Worm (Caenorhabditis elegans) whole organism, L2 larva: Measurements from ENCODE around the gene C01F1.5.
A peak's percentile ranks its signal among the peaks of the same experiment; 100 is the strongest.

Source experiments
- C34F6.9 ChIP-seq: fragments of 150-350 bp; optimal IDR thresholded peaks from 2 replicates; lab custom pipeline; 2014; ENCODE audit warnings: missing biosample characterization, missing genetic modification characterization
- F13H6.1 ChIP-seq: sonication (generic microtip); optimal IDR thresholded peaks from 2 replicates; lab custom pipeline; 2016; ENCODE audit warnings: missing genetic modification characterization, missing compliant biosample characterization
- R02D3.7 ChIP-seq: fragments of 150-350 bp; optimal IDR thresholded peaks from 2 replicates; lab custom pipeline; 2014; ENCODE audit warnings: missing biosample characterization, missing genetic modification characterization
- alr-1 ChIP-seq: fragments of 150-350 bp; optimal IDR thresholded peaks from 2 replicates; lab custom pipeline; 2014; ENCODE audit warnings: missing biosample characterization, missing genetic modification characterization
- aly-2 ChIP-seq: fragments of 150-350 bp; optimal IDR thresholded peaks from 2 replicates; lab custom pipeline; 2014; ENCODE audit warnings: missing biosample characterization, missing genetic modification characterization
- ama-1 ChIP-seq: fragments of 150-350 bp; optimal IDR thresholded peaks from 2 replicates; lab custom pipeline; 2018; ENCODE audit warnings: inconsistent platforms
- blmp-1 ChIP-seq: sonication (generic microtip); optimal IDR thresholded peaks from 2 replicates; lab custom pipeline; 2017; ENCODE audit warnings: missing genetic modification characterization, mild to moderate bottlenecking, missing compliant biosample characterization, antibody characterized with exemption, moderate library complexity; ENCODE audit not compliant: insufficient read depth
- ceh-16 ChIP-seq: fragments of 150-350 bp; optimal IDR thresholded peaks from 2 replicates; lab custom pipeline; 2014; ENCODE audit warnings: missing biosample characterization, missing genetic modification characterization
- ceh-82 ChIP-seq: fragments of 150-350 bp; optimal IDR thresholded peaks from 2 replicates; lab custom pipeline; 2014; ENCODE audit warnings: missing biosample characterization, missing genetic modification characterization
- crh-2 ChIP-seq: sonication (generic microtip); optimal IDR thresholded peaks from 2 replicates; lab custom pipeline; 2017; ENCODE audit warnings: missing biosample characterization, missing genetic modification characterization
- dmd-4 ChIP-seq: sonication (generic microtip); optimal IDR thresholded peaks from 2 replicates; lab custom pipeline; 2017; ENCODE audit warnings: missing biosample characterization, missing genetic modification characterization
- egl-27 ChIP-seq: sonication (generic microtip); optimal IDR thresholded peaks from 3 replicates; lab custom pipeline; 2017; ENCODE audit warnings: missing biosample characterization, missing genetic modification reagents, missing genetic modification characterization
- elt-3 ChIP-seq: sonication (generic microtip); optimal IDR thresholded peaks from 2 replicates; lab custom pipeline; 2017; ENCODE audit warnings: missing biosample characterization, missing genetic modification characterization
- fos-1 ChIP-seq: fragments of 150-350 bp; optimal IDR thresholded peaks from 2 replicates; lab custom pipeline; 2014; ENCODE audit warnings: missing biosample characterization, missing genetic modification characterization
- gmeb-1 ChIP-seq: fragments of 150-350 bp; optimal IDR thresholded peaks from 2 replicates; lab custom pipeline; 2014; ENCODE audit warnings: missing biosample characterization, missing genetic modification characterization
- lin-11 ChIP-seq: fragments of 150-350 bp; sonication (generic microtip); optimal IDR thresholded peaks from 2 replicates; lab custom pipeline; 2014; ENCODE audit warnings: missing biosample characterization, missing genetic modification characterization, inconsistent platforms, mixed read lengths
- lin-13 ChIP-seq: fragments of 150-350 bp; optimal IDR thresholded peaks from 2 replicates; lab custom pipeline; 2014; ENCODE audit warnings: missing biosample characterization, missing genetic modification reagents, missing genetic modification characterization
- lin-39 ChIP-seq: fragments of 150-350 bp; optimal IDR thresholded peaks from 2 replicates; lab custom pipeline; 2014; ENCODE audit warnings: missing biosample characterization, missing genetic modification reagents, missing genetic modification characterization
- lsy-2 ChIP-seq, 2 experiments: fragments of 150-350 bp in 1 of 2; sonication (generic microtip) in 1 of 2; optimal IDR thresholded peaks; 2 replicates each; lab custom pipeline; 2014 to 2017; ENCODE audit warnings: missing biosample characterization in 2 of 2, missing genetic modification characterization in 2 of 2
- mab-5 ChIP-seq: fragments of 150-350 bp; optimal IDR thresholded peaks from 2 replicates; lab custom pipeline; 2014; ENCODE audit warnings: missing biosample characterization, missing genetic modification characterization
- mbf-1 ChIP-seq: sonication (generic microtip); optimal IDR thresholded peaks from 2 replicates; lab custom pipeline; 2017; ENCODE audit warnings: missing biosample characterization, missing genetic modification characterization
- mdl-1 ChIP-seq, 2 experiments: fragments of 150-350 bp in 1 of 2; sonication (generic microtip) in 1 of 2; optimal IDR thresholded peaks; 2 replicates each; lab custom pipeline; 2017; ENCODE audit warnings: missing biosample characterization in 2 of 2, missing genetic modification characterization in 2 of 2
- nhr-10 ChIP-seq: sonication (generic microtip); optimal IDR thresholded peaks from 2 replicates; lab custom pipeline; 2017; ENCODE audit warnings: missing biosample characterization, missing genetic modification characterization
- nhr-11 ChIP-seq: fragments of 150-350 bp; optimal IDR thresholded peaks from 2 replicates; lab custom pipeline; 2014; ENCODE audit warnings: missing biosample characterization, missing genetic modification characterization
- nhr-12 ChIP-seq: fragments of 150-350 bp; optimal IDR thresholded peaks from 2 replicates; lab custom pipeline; 2014; ENCODE audit warnings: missing biosample characterization, missing genetic modification characterization
- nhr-129 ChIP-seq: fragments of 150-350 bp; optimal IDR thresholded peaks from 2 replicates; lab custom pipeline; 2014; ENCODE audit warnings: missing biosample characterization, missing genetic modification characterization
- nhr-23 ChIP-seq: fragments of 150-350 bp; optimal IDR thresholded peaks from 2 replicates; lab custom pipeline; 2014; ENCODE audit warnings: missing biosample characterization, missing genetic modification reagents, missing genetic modification characterization
- nhr-237 ChIP-seq: fragments of 150-350 bp; optimal IDR thresholded peaks from 2 replicates; lab custom pipeline; 2014; ENCODE audit warnings: missing biosample characterization, missing genetic modification characterization
- nhr-6 ChIP-seq: fragments of 150-350 bp; optimal IDR thresholded peaks from 2 replicates; lab custom pipeline; 2014; ENCODE audit warnings: missing biosample characterization, missing genetic modification characterization
- nhr-77 ChIP-seq: fragments of 150-350 bp; optimal IDR thresholded peaks from 2 replicates; lab custom pipeline; 2014; ENCODE audit warnings: missing biosample characterization, missing genetic modification characterization
- sem-4 ChIP-seq: fragments of 150-350 bp; optimal IDR thresholded peaks from 2 replicates; lab custom pipeline; 2014; ENCODE audit warnings: missing biosample characterization, missing genetic modification reagents, missing genetic modification characterization
- skn-1 ChIP-seq: sonication (generic microtip); optimal IDR thresholded peaks from 2 replicates; lab custom pipeline; 2017; ENCODE audit warnings: missing biosample characterization, missing genetic modification characterization
- sma-3 ChIP-seq: sonication (generic microtip); optimal IDR thresholded peaks from 2 replicates; lab custom pipeline; 2016; ENCODE audit warnings: missing genetic modification reagents, missing genetic modification characterization, missing compliant biosample characterization
- sma-9 ChIP-seq, 2 experiments: fragments of 150-350 bp in 1 of 2; sonication (generic microtip) in 1 of 2; optimal IDR thresholded peaks; 2 replicates each; lab custom pipeline; 2014 to 2016; ENCODE audit warnings: missing genetic modification characterization in 2 of 2, mild to moderate bottlenecking in 1 of 2, missing biosample characterization in 1 of 2, missing compliant biosample characterization in 1 of 2, missing genetic modification reagents in 1 of 2, moderate library complexity in 1 of 2
- snpc-4 ChIP-seq: fragments of 150-350 bp; optimal IDR thresholded peaks from 2 replicates; lab custom pipeline; 2014; ENCODE audit warnings: missing biosample characterization, missing genetic modification characterization
- unc-55 ChIP-seq: fragments of 150-350 bp; sonication (generic microtip); optimal IDR thresholded peaks from 3 replicates; lab custom pipeline; 2014; ENCODE audit warnings: missing biosample characterization, missing genetic modification reagents, missing genetic modification characterization
- unc-62 ChIP-seq: fragments of 150-350 bp; optimal IDR thresholded peaks from 2 replicates; lab custom pipeline; 2014; ENCODE audit warnings: missing biosample characterization, missing genetic modification reagents, missing genetic modification characterization
- zag-1 ChIP-seq: fragments of 150-350 bp; optimal IDR thresholded peaks from 2 replicates; lab custom pipeline; 2014; ENCODE audit warnings: missing biosample characterization, missing genetic modification characterization
- ztf-1 ChIP-seq: fragments of 200-800 bp; sonication (Bioruptor generic); conservative IDR thresholded peaks from 2 replicates; pipeline ENCODE4 v1.3.6; 2022; ENCODE audit warnings: missing genetic modification characterization, missing compliant biosample characterization
- ztf-11 ChIP-seq: sonication (generic microtip); optimal IDR thresholded peaks from 2 replicates; lab custom pipeline; 2017; ENCODE audit warnings: missing biosample characterization, missing genetic modification characterization
- ztf-4 ChIP-seq: fragments of 150-350 bp; optimal IDR thresholded peaks from 2 replicates; lab custom pipeline; 2014; ENCODE audit warnings: missing biosample characterization, missing genetic modification characterization

Gene C01F1.5

ce11 chrII:4281743-4282142, at the start of gene C01F1.5:
Gene C01F1.5 (minus strand): TSS chrII:4281845.
- TF ChIP-seq ceh-16 (tag; lab: Kevin White, UChicago) (no peak), elt-3 (no peak), ztf-11 (tag; lab: Kevin White, UChicago) (no peak), ztf-4 (no peak), egl-27 (tag; lab: Kevin White, UChicago) (no peak), C34F6.9 (tag; lab: Kevin White, UChicago) (no peak), mab-5 (tag; lab: Kevin White, UChicago) (no peak), blmp-1 (tag; lab: Kevin White, UChicago) (no peak), nhr-129 (tag; lab: Kevin White, UChicago) (no peak)

- no peak for TF ChIP-seq crh-2
- TF ChIP-seq ceh-16 (tag; lab: Kevin White, UChicago): no peak
- TF ChIP-seq lin-39 (tag; lab: Kevin White, UChicago): no peak
- no peak for TF ChIP-seq unc-62 (GFP tag; lab: Kevin White, UChicago)
- no peak for TF ChIP-seq dmd-4 (tag; lab: Kevin White, UChicago)
- no peak for TF ChIP-seq sem-4 (tag; lab: Kevin White, UChicago)
- no peak for TF ChIP-seq aly-2
- TF ChIP-seq sma-9 (GFP tag; optimal IDR thresholded peaks at IDR 0.05; lab: Kevin White, UChicago): no peak
- no peak for TF ChIP-seq sma-9 (tag; optimal IDR thresholded peaks at IDR 0.05; lab: Kevin White, UChicago)
- no peak for TF ChIP-seq C34F6.9 (tag; lab: Kevin White, UChicago)
- no peak for TF ChIP-seq nhr-6
Measured at ce11 chrII:4328716-4329115, 47.1 kb upstream of the C01F1.5 start, which contains the start of gene H20J04.4. Gene H20J04.4 (plus strand): TSS chrII:4329016.

- no peak for TF ChIP-seq snpc-4 (tag; lab: Kevin White, UChicago)
- TF ChIP-seq, all 48 proteins: peak for 0
Measured at ce11 chrII:4326420-4326819, 44.8 kb upstream of the C01F1.5 start, which contains the start of gene pfd-2. Gene pfd-2 (plus strand): TSS chrII:4326720.

ce11 chrII:4324061-4324460, 42.4 kb upstream of the C01F1.5 start, which contains the start of gene mog-2:
Gene mog-2 (plus strand): TSS chrII:4324361.
- TF ChIP-seq blmp-1 (tag; lab: Kevin White, UChicago): no peak
- TF ChIP-seq nhr-10: no peak
- no peak for TF ChIP-seq lsy-2 (tag; optimal IDR thresholded peaks at IDR 0.05; lab: Kevin White, UChicago)
- TF ChIP-seq mdl-1 (tag; optimal IDR thresholded peaks at IDR 0.05; lab: Kevin White, UChicago): no peak
- no peak for TF ChIP-seq egl-27 (tag; lab: Kevin White, UChicago)
- no peak for TF ChIP-seq nhr-11 (tag; lab: Kevin White, UChicago)
- no peak for TF ChIP-seq ztf-1 (GFP tag; lab: Robert Waterston, UW)
- no peak for TF ChIP-seq alr-1 (tag; lab: Kevin White, UChicago)
- no peak for TF ChIP-seq mbf-1 (tag; lab: Kevin White, UChicago)
- TF ChIP-seq nhr-77: no peak
- no peak for TF ChIP-seq crh-2
- TF ChIP-seq F13H6.1: no peak
- no peak for TF ChIP-seq ztf-11 (tag; lab: Kevin White, UChicago)
- TF ChIP-seq nhr-12: no peak
- TF ChIP-seq sem-4 (tag; lab: Kevin White, UChicago): no peak
- TF ChIP-seq sma-3 (GFP tag; lab: Kevin White, UChicago): no peak
- TF ChIP-seq, all 48 proteins: peak for 0

ce11 chrII:4322871-4323270, 41.2 kb upstream of the C01F1.5 start, which contains the start of gene H20J04.6:
Gene H20J04.6 (plus strand): TSS chrII:4323256.
- TF ChIP-seq skn-1: no peak
- no peak for TF ChIP-seq alr-1 (tag; lab: Kevin White, UChicago)
- TF ChIP-seq nhr-129 (tag; lab: Kevin White, UChicago): no peak
- TF ChIP-seq sma-3 (GFP tag; lab: Kevin White, UChicago): peak; percentile 2
- no peak for TF ChIP-seq lin-11 (tag; lab: Kevin White, UChicago)
- TF ChIP-seq snpc-4 (tag; lab: Kevin White, UChicago): no peak
- TF ChIP-seq gmeb-1: peak; percentile 20
- TF ChIP-seq mab-5 (tag; lab: Kevin White, UChicago): no peak
- TF ChIP-seq R02D3.7: peak; percentile 18
- no peak for TF ChIP-seq sem-4 (tag; lab: Kevin White, UChicago)
- TF ChIP-seq nhr-12: no peak
- no peak for TF ChIP-seq ama-1 (lab: Kevin White, UChicago)
- no peak for TF ChIP-seq ztf-4
- no peak for TF ChIP-seq nhr-237 (tag; lab: Kevin White, UChicago)
- TF ChIP-seq ceh-82 (tag; lab: Kevin White, UChicago): no peak
- no peak for TF ChIP-seq nhr-23
- no peak for TF ChIP-seq elt-3
- TF ChIP-seq blmp-1 (tag; lab: Kevin White, UChicago): no peak
- TF ChIP-seq ztf-11 (tag; lab: Kevin White, UChicago): no peak
- peak; percentile 33 for TF ChIP-seq unc-55 (GFP tag; lab: Kevin White, UChicago)
- TF ChIP-seq F13H6.1: no peak
- no peak for TF ChIP-seq unc-62 (GFP tag; lab: Kevin White, UChicago)
- no peak for TF ChIP-seq nhr-10
- TF ChIP-seq lsy-2 (tag; optimal IDR thresholded peaks at IDR 0.05; lab: Kevin White, UChicago): peak in 1 of 2 experiments; percentile 27
- no peak for TF ChIP-seq sma-9 (GFP tag; optimal IDR thresholded peaks at IDR 0.05; lab: Kevin White, UChicago)
- TF ChIP-seq sma-9 (tag; optimal IDR thresholded peaks at IDR 0.05; lab: Kevin White, UChicago): no peak
- TF ChIP-seq dmd-4 (tag; lab: Kevin White, UChicago): no peak
- no peak for TF ChIP-seq ceh-16 (tag; lab: Kevin White, UChicago)
- TF ChIP-seq egl-27 (tag; lab: Kevin White, UChicago): no peak
- no peak for TF ChIP-seq zag-1 (tag; lab: Kevin White, UChicago)
- TF ChIP-seq fos-1 (tag; lab: Kevin White, UChicago): no peak
- TF ChIP-seq nhr-77: no peak
- peak; percentile 31 for TF ChIP-seq C34F6.9 (tag; lab: Kevin White, UChicago)
- TF ChIP-seq lin-13: no peak
